Worm (Caenorhabditis elegans) whole organism, L3 larva: ENCODE measurements around the gene K09E2.3.

ENCODE experiments used
- R02D3.7 ChIP-seq: fragments of 150-350 bp; optimal IDR thresholded peaks from 2 replicates; lab custom pipeline; 2014; ENCODE audit warnings: missing biosample characterization, missing genetic modification characterization
- ZK546.5 ChIP-seq: sonication (generic microtip); optimal IDR thresholded peaks from 2 replicates; lab custom pipeline; 2017; ENCODE audit warnings: missing biosample characterization, missing genetic modification characterization
- ceh-16 ChIP-seq: sonication (generic microtip); optimal IDR thresholded peaks from 2 replicates; lab custom pipeline; 2017; ENCODE audit warnings: missing biosample characterization, missing genetic modification characterization
- egl-27 ChIP-seq: sonication (generic microtip); optimal IDR thresholded peaks from 4 replicates; lab custom pipeline; 2017; ENCODE audit warnings: missing biosample characterization, missing genetic modification reagents, missing genetic modification characterization
- hmg-11 ChIP-seq: sonication (generic microtip); optimal IDR thresholded peaks from 2 replicates; lab custom pipeline; 2016; ENCODE audit warnings: missing genetic modification characterization, missing compliant biosample characterization
- jun-1 ChIP-seq: fragments of 150-350 bp; optimal IDR thresholded peaks from 2 replicates; lab custom pipeline; 2014; ENCODE audit warnings: missing biosample characterization, missing genetic modification reagents, missing genetic modification characterization
- nhr-12 ChIP-seq: fragments of 150-350 bp; optimal IDR thresholded peaks from 2 replicates; lab custom pipeline; 2014; ENCODE audit warnings: missing biosample characterization, missing genetic modification characterization
- nhr-25 ChIP-seq: sonication (generic microtip); optimal IDR thresholded peaks from 2 replicates; lab custom pipeline; 2017; ENCODE audit warnings: missing biosample characterization, missing genetic modification characterization
- nhr-67 ChIP-seq: fragments of 150-350 bp; optimal IDR thresholded peaks from 2 replicates; lab custom pipeline; 2014; ENCODE audit warnings: missing biosample characterization, missing genetic modification characterization
- nhr-76 ChIP-seq: fragments of 150-350 bp; sonication (generic microtip); optimal IDR thresholded peaks from 5 replicates; lab custom pipeline; 2014; ENCODE audit warnings: missing biosample characterization, missing genetic modification characterization
- skn-1 ChIP-seq: fragments of 150-350 bp; optimal IDR thresholded peaks from 2 replicates; lab custom pipeline; 2014; ENCODE audit warnings: missing biosample characterization, missing genetic modification characterization
- snpc-4 ChIP-seq: fragments of 150-350 bp; optimal IDR thresholded peaks from 2 replicates; lab custom pipeline; 2014; ENCODE audit warnings: missing biosample characterization, missing genetic modification characterization
- ztf-11 ChIP-seq: fragments of 150-350 bp; optimal IDR thresholded peaks from 2 replicates; lab custom pipeline; 2014; ENCODE audit warnings: missing biosample characterization, missing genetic modification characterization

DNA sequence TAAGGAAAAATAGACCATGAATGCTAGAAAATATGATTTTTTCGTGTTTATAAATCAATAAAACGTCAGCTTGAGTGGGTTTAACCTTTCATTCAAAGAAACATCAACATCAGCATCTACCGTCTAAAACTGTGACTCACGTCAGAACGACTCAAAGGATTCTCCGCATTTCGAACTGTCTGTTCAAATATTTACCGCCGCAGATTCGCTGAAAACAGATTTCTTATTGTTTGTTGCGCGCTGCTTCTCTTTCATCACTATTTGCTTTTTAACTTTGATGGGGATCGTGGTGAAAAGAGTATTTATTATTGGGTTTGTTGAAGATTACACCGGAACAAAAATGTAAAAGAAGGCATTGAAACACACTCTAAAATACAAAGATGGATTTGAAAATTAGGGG lies 48.4 kb downstream of the K09E2.3 start:
- TF ChIP-seq nhr-25 (tag; lab: Kevin White, UChicago): no peak
- no peak for TF ChIP-seq snpc-4 (tag; lab: Kevin White, UChicago)
- TF ChIP-seq egl-27: no peak
- no peak for TF ChIP-seq ztf-11 (tag; lab: Kevin White, UChicago)
- no peak for TF ChIP-seq nhr-12
- TF ChIP-seq ZK546.5 (tag; lab: Kevin White, UChicago): no peak
- no peak for TF ChIP-seq skn-1
- TF ChIP-seq nhr-67 (tag; lab: Kevin White, UChicago): no peak
- no peak for TF ChIP-seq R02D3.7 (tag; lab: Kevin White, UChicago)
- TF ChIP-seq hmg-11 (tag; lab: Kevin White, UChicago): no peak
- no peak for TF ChIP-seq jun-1 (tag; lab: Kevin White, UChicago)
- no peak for TF ChIP-seq ceh-16 (tag; lab: Kevin White, UChicago)
- no peak for TF ChIP-seq nhr-76
